Fruit fly (Drosophila melanogaster) whole organism, wandering third instar larva: ENCODE measurements around the gene CG13365.
"Not testable (repeated sequence)": the region's sequence is repeated elsewhere in the genome, so short reads cannot be mapped to it uniquely, and the experiment has no call there.

ENCODE experiments used
- Abd-B ChIP-seq: fragments of >200 bp; optimal IDR thresholded peaks from 2 replicates; lab custom pipeline; 2017; ENCODE audit warnings: missing biosample characterization, missing genetic modification characterization
- CG32264 ChIP-seq: fragments of 200-800 bp; sonication (Bioruptor generic); optimal IDR thresholded peaks from 2 replicates; lab custom pipeline; 2016; ENCODE audit warnings: missing biosample characterization, missing genetic modification characterization
- Dif ChIP-seq: fragments of 200-275, 200-300 bp; sonication (Bioruptor generic); optimal IDR thresholded peaks from 2 replicates; lab custom pipeline; 2018; ENCODE audit warnings: missing biosample characterization, missing genetic modification characterization; ENCODE audit not compliant: partially characterized antibody
- GATAd ChIP-seq: sonication (Bioruptor generic); optimal IDR thresholded peaks from 2 replicates; lab custom pipeline; 2016; ENCODE audit warnings: missing biosample characterization, missing genetic modification characterization
- HLH106 ChIP-seq: fragments of 200-800 bp; optimal IDR thresholded peaks from 3 replicates; lab custom pipeline; 2019; ENCODE audit warnings: missing biosample characterization, mild to moderate bottlenecking, missing genetic modification characterization, moderate library complexity
- Hr78 ChIP-seq: fragments of >200 bp; optimal IDR thresholded peaks from 2 replicates; lab custom pipeline; 2017; ENCODE audit warnings: missing biosample characterization, missing genetic modification characterization
- Hr83 ChIP-seq: fragments of 200-300 bp; sonication (Bioruptor generic); optimal IDR thresholded peaks from 2 replicates; lab custom pipeline; 2016; ENCODE audit warnings: missing biosample characterization, mild to moderate bottlenecking, missing genetic modification characterization, moderate library complexity; ENCODE audit not compliant: poor library complexity, severe bottlenecking
- Jra ChIP-seq: sonication (Bioruptor generic); optimal IDR thresholded peaks from 2 replicates; lab custom pipeline; 2016; ENCODE audit warnings: missing biosample characterization, missing genetic modification characterization
- Mio ChIP-seq: sonication (Bioruptor generic); optimal IDR thresholded peaks from 2 replicates; lab custom pipeline; 2016; ENCODE audit warnings: missing biosample characterization, missing genetic modification characterization
- Myc ChIP-seq: fragments of >200 bp; optimal IDR thresholded peaks from 2 replicates; lab custom pipeline; 2017
- N ChIP-seq: fragments of >200 bp; optimal IDR thresholded peaks from 2 replicates; lab custom pipeline; 2018; ENCODE audit warnings: missing biosample characterization, missing external identifiers, missing genetic modification characterization
- OdsH ChIP-seq: fragments of 200-800 bp; sonication (Bioruptor generic); optimal IDR thresholded peaks from 2 replicates; lab custom pipeline; 2016; ENCODE audit warnings: missing biosample characterization, mild to moderate bottlenecking, missing genetic modification characterization
- Rel ChIP-seq, 2 experiments: fragments of 200-800 bp; sonication (Bioruptor generic) in 1 of 2; optimal IDR thresholded peaks; 2 replicates in 1 of 2; 3 replicates in 1 of 2; lab custom pipeline; 2016 to 2019; ENCODE audit warnings: mild to moderate bottlenecking in 2 of 2, missing biosample characterization in 2 of 2, missing genetic modification characterization in 2 of 2, moderate library complexity in 1 of 2
- Sp1 ChIP-seq: fragments of 200-800 bp; sonication (Bioruptor generic); optimal IDR thresholded peaks from 3 replicates; lab custom pipeline; 2019; ENCODE audit warnings: missing biosample characterization, mild to moderate bottlenecking, missing genetic modification characterization, moderate library complexity
- Vsx2 ChIP-seq: fragments of 200-300, 225-300 bp; sonication (Bioruptor generic); optimal IDR thresholded peaks from 2 replicates; lab custom pipeline; 2018; ENCODE audit warnings: missing biosample characterization, missing genetic modification characterization; ENCODE audit not compliant: partially characterized antibody
- br ChIP-seq: fragments of 200-800 bp; sonication (Bioruptor generic); optimal IDR thresholded peaks from 2 replicates; lab custom pipeline; 2016; ENCODE audit warnings: missing biosample characterization, missing genetic modification characterization
- brk ChIP-seq: fragments of 200-800 bp; sonication (Bioruptor generic); optimal IDR thresholded peaks from 2 replicates; lab custom pipeline; 2016; ENCODE audit warnings: missing biosample characterization, mild to moderate bottlenecking, missing genetic modification characterization
- dmrt93B ChIP-seq: fragments of 200-800 bp; sonication (Bioruptor generic); optimal IDR thresholded peaks from 2 replicates; lab custom pipeline; 2018; ENCODE audit warnings: missing biosample characterization, mild to moderate bottlenecking, missing genetic modification characterization
- dsf ChIP-seq: sonication (Bioruptor generic); optimal IDR thresholded peaks from 2 replicates; lab custom pipeline; 2016; ENCODE audit warnings: missing biosample characterization, missing genetic modification characterization, borderline replicate concordance
- ey ChIP-seq: fragments of 200-800 bp; sonication (Bioruptor generic); optimal IDR thresholded peaks from 2 replicates; lab custom pipeline; 2016; ENCODE audit warnings: missing biosample characterization, missing genetic modification characterization
- foxo ChIP-seq, 2 experiments: fragments of 200-800 bp; sonication (Bioruptor generic); optimal IDR thresholded peaks; 2 replicates in 1 of 2; 3 replicates in 1 of 2; lab custom pipeline; 2016 to 2017; ENCODE audit warnings: missing biosample characterization in 2 of 2, missing genetic modification characterization in 2 of 2
- fru ChIP-seq: fragments of 200-800 bp; sonication (Bioruptor generic); optimal IDR thresholded peaks from 3 replicates; lab custom pipeline; 2016; ENCODE audit warnings: missing biosample characterization, mild to moderate bottlenecking, missing genetic modification characterization
- h ChIP-seq: fragments of 200-800 bp; sonication (Bioruptor generic); optimal IDR thresholded peaks from 3 replicates; lab custom pipeline; 2016; ENCODE audit warnings: missing biosample characterization, mild to moderate bottlenecking, missing genetic modification characterization
- jim ChIP-seq: fragments of 175-275, 200-325 bp; sonication (Bioruptor generic); optimal IDR thresholded peaks from 2 replicates; lab custom pipeline; 2016; ENCODE audit warnings: missing biosample characterization, mild to moderate bottlenecking, missing genetic modification characterization
- pan ChIP-seq: fragments of >200 bp; optimal IDR thresholded peaks from 2 replicates; lab custom pipeline; 2017
- psq ChIP-seq: fragments of 200-800 bp; sonication (Bioruptor generic); optimal IDR thresholded peaks from 3 replicates; lab custom pipeline; 2017; ENCODE audit warnings: missing biosample characterization, mild to moderate bottlenecking, missing genetic modification characterization, moderate library complexity
- sage ChIP-seq: fragments of 200-800 bp; sonication (Bioruptor generic); optimal IDR thresholded peaks from 2 replicates; lab custom pipeline; 2016; ENCODE audit warnings: missing biosample characterization, mild to moderate bottlenecking, missing genetic modification characterization
- woc ChIP-seq: sonication (Bioruptor generic); optimal IDR thresholded peaks from 2 replicates; lab custom pipeline; 2016; ENCODE audit warnings: missing biosample characterization, mild to moderate bottlenecking, missing genetic modification characterization

CG13365 gene

dm6 chrX:654221-654620, 33.2 kb upstream of the CG13365 start:
- no peak for TF ChIP-seq woc (GFP tag; lab: Kevin White, UChicago)
- no peak for TF ChIP-seq Hr83 (GFP tag; lab: Kevin White, UChicago)
- TF ChIP-seq Hr78 (GFP tag; lab: Kevin White, UChicago): no peak
- no peak for TF ChIP-seq Myc (lab: Kevin White, UChicago)
- TF ChIP-seq GATAd (GFP tag; lab: Kevin White, UChicago): no peak
- no peak for TF ChIP-seq psq
- TF ChIP-seq ey (GFP tag; lab: Kevin White, UChicago): no peak
- TF ChIP-seq pan: no peak

- TF ChIP-seq Rel (GFP tag; optimal IDR thresholded peaks at IDR 0.05; lab: Kevin White, UChicago) (no peak), Rel (tag; optimal IDR thresholded peaks at IDR 0.05; lab: Kevin White, UChicago) (peak; percentile 33), woc (GFP tag; lab: Kevin White, UChicago) (no peak), Hr83 (GFP tag; lab: Kevin White, UChicago) (peak; percentile 10), CG32264 (GFP tag; lab: Kevin White, UChicago) (no peak), foxo (GFP tag; optimal IDR thresholded peaks at IDR 0.05; lab: Kevin White, UChicago) (peak in 1 of 2 experiments; percentile 39), Abd-B (no peak), psq (peak; percentile 21), HLH106 (peak; percentile 34), Sp1 (peak; percentile 11), sage (GFP tag; lab: Kevin White, UChicago) (no peak), Jra (GFP tag; lab: Kevin White, UChicago) (no peak), Vsx2 (GFP tag; lab: Kevin White, UChicago) (no peak)
Observed at dm6 chrX:647056-647627, 26.1 kb upstream of the CG13365 start, which contains the start of gene Roc1a. TSS of gene Roc1a (plus strand) at chrX:647304.

dm6 chrX:646395-647009, 25.5 kb upstream of the CG13365 start:
- TF ChIP-seq Abd-B (no peak), dmrt93B (GFP tag; lab: Kevin White, UChicago) (no peak)
- TF ChIP-seq, all 38 proteins: peak for 0

- TF ChIP-seq sage (GFP tag; lab: Kevin White, UChicago); foxo (GFP tag; optimal IDR thresholded peaks at IDR 0.05; lab: Kevin White, UChicago); HLH106: not testable (repeated sequence)
Observed at dm6 chrX:644461-644860, 23.4 kb upstream of the CG13365 start, which contains the start of gene CG13367. TSS of gene CG13367 (plus strand) at chrX:644761.

- peak; percentile 21 for TF ChIP-seq N
- TF ChIP-seq foxo (GFP tag; optimal IDR thresholded peaks at IDR 0.05; lab: Kevin White, UChicago): no peak
- no peak for TF ChIP-seq br (GFP tag; lab: Kevin White, UChicago)
- no peak for TF ChIP-seq dsf (GFP tag; lab: Kevin White, UChicago)
- no peak for TF ChIP-seq fru (GFP tag; lab: Kevin White, UChicago)
- peak; percentile 12 for TF ChIP-seq h (GFP tag; lab: Kevin White, UChicago)
- TF ChIP-seq jim (GFP tag; lab: Kevin White, UChicago): no peak
- TF ChIP-seq Rel (GFP tag; optimal IDR thresholded peaks at IDR 0.05; lab: Kevin White, UChicago): no peak
- no peak for TF ChIP-seq Rel (tag; optimal IDR thresholded peaks at IDR 0.05; lab: Kevin White, UChicago)
- TF ChIP-seq brk: no peak
- no peak for TF ChIP-seq Mio (GFP tag; lab: Kevin White, UChicago)
- no peak for TF ChIP-seq OdsH (GFP tag; lab: Kevin White, UChicago)
- peak; percentile 23 for TF ChIP-seq Dif (GFP tag; lab: Kevin White, UChicago)
- TF ChIP-seq, all 38 proteins: peak for 3
Observed at dm6 chrX:636606-637530, 15.9 kb upstream of the CG13365 start.
